Worm (Caenorhabditis elegans): ENCODE data around the gene Y26G10.5.

DNA sequence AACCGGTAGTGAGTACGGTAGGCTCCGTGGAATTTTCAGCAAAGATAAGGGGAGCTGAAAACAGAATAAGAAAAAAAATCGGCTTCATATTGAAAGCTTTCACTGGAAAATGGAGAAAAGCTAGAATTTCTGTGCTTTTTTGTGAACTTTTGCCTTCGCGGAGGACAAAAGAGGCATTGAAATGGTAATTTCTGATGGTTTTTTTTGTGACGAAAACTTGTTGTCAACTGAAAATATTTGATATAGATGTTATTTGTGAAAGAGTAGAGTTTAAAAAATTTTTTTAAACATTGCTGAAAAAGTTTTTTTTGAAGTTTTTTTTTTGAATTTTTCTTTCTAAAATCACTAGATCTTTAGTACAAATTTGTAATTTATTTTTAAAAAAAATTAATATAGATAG, 13.8 kb downstream of the Y26G10.5 start, which contains the start of gene F59A1.18:
- TF ChIP-seq rnt-1 (tag; optimal IDR thresholded peaks at IDR 0.05) (no peak), lsy-2 (tag; optimal IDR thresholded peaks at IDR 0.05) (no peak), egl-13 (tag; optimal IDR thresholded peaks at IDR 0.05) (no peak), mef-2 (tag; optimal IDR thresholded peaks at IDR 0.05) (no peak), lin-14 (GFP tag; optimal IDR thresholded peaks at IDR 0.05) (no peak), aha-1 (tag; optimal IDR thresholded peaks at IDR 0.05) (no peak), fos-1 (tag; optimal IDR thresholded peaks at IDR 0.05) (no peak), ceh-63 (GFP tag; optimal IDR thresholded peaks at IDR 0.05) (no peak), nhr-11 (tag; optimal IDR thresholded peaks at IDR 0.05) (no peak), lin-13 (GFP tag; optimal IDR thresholded peaks at IDR 0.05) (no peak), egl-27 (tag; optimal IDR thresholded peaks at IDR 0.05) (no peak), unc-62 (GFP tag; optimal IDR thresholded peaks at IDR 0.05) (no peak), pqm-1 (tag; optimal IDR thresholded peaks at IDR 0.05) (no peak)

All from whole organism, L1 larva.